Worm (Caenorhabditis elegans) whole organism, early embryonic: ENCODE measurements around the gene spe-41.

ENCODE experiments used
- B0310.2 ChIP-seq: sonication (generic microtip); optimal IDR thresholded peaks from 2 replicates; lab custom pipeline; 2016; ENCODE audit warnings: mild to moderate bottlenecking, missing genetic modification characterization, missing compliant biosample characterization
- F13C5.2 ChIP-seq: sonication (generic microtip); optimal IDR thresholded peaks from 2 replicates; lab custom pipeline; 2017; ENCODE audit warnings: mild to moderate bottlenecking, missing genetic modification characterization, inconsistent platforms, missing compliant biosample characterization
- aly-1 ChIP-seq: sonication (generic microtip); optimal IDR thresholded peaks from 2 replicates; lab custom pipeline; 2016; ENCODE audit warnings: missing genetic modification characterization, missing compliant biosample characterization
- ama-1 ChIP-seq: fragments of 150-350 bp; optimal IDR thresholded peaks from 2 replicates; lab custom pipeline; 2014
- ceh-13 ChIP-seq: fragments of 200-800 bp; sonication (Bioruptor generic); optimal IDR thresholded peaks from 2 replicates; lab custom pipeline; 2018; ENCODE audit warnings: mild to moderate bottlenecking, missing genetic modification characterization, missing compliant biosample characterization
- ceh-36 ChIP-seq: sonication (generic microtip); optimal IDR thresholded peaks from 2 replicates; lab custom pipeline; 2016; ENCODE audit warnings: missing genetic modification characterization, inconsistent platforms, missing compliant biosample characterization
- ets-7 ChIP-seq: sonication (generic microtip); optimal IDR thresholded peaks from 2 replicates; lab custom pipeline; 2016; ENCODE audit warnings: missing genotype, missing genetic modification characterization, missing compliant biosample characterization
- flt-1 ChIP-seq: fragments of 200-800 bp; sonication (Bioruptor generic); IDR thresholded peaks from 2 replicates; pipeline ENCODE4 v1.3.6; 2022; ENCODE audit warnings: missing genetic modification characterization, missing compliant biosample characterization
- hmbx-1 ChIP-seq: sonication (generic microtip); optimal IDR thresholded peaks from 2 replicates; lab custom pipeline; 2016; ENCODE audit warnings: mild to moderate bottlenecking, missing genetic modification characterization, missing compliant biosample characterization
- hmg-4 ChIP-seq: fragments of 200-800 bp; sonication (Bioruptor generic); optimal IDR thresholded peaks from 2 replicates; lab custom pipeline; 2018; ENCODE audit warnings: mild to moderate bottlenecking, missing genetic modification characterization, missing compliant biosample characterization
- hnd-1 ChIP-seq: sonication (generic microtip); optimal IDR thresholded peaks from 2 replicates; lab custom pipeline; 2016; ENCODE audit warnings: missing genetic modification characterization, missing compliant biosample characterization
- pes-1 ChIP-seq: fragments of 200-800 bp; sonication (Bioruptor generic); IDR thresholded peaks from 2 replicates; pipeline ENCODE4 v1.3.6; 2022; ENCODE audit warnings: missing genetic modification reagents, missing genetic modification characterization, missing compliant biosample characterization
- scrt-1 ChIP-seq: fragments of 200-800 bp; sonication (Bioruptor generic); IDR thresholded peaks from 2 replicates; pipeline ENCODE4 v1.3.6; 2022; ENCODE audit warnings: missing genetic modification characterization, missing compliant biosample characterization
- sea-1 ChIP-seq: fragments of 200-800 bp; sonication (Bioruptor generic); conservative IDR thresholded peaks from 2 replicates; pipeline ENCODE4 v1.3.6; 2022; ENCODE audit warnings: missing genetic modification characterization, missing compliant biosample characterization
- tbx-11 ChIP-seq: fragments of 200-800 bp; sonication (Bioruptor generic); IDR thresholded peaks from 2 replicates; pipeline ENCODE4 v1.3.6; 2022; ENCODE audit warnings: missing genetic modification characterization, missing compliant biosample characterization
- tbx-37 ChIP-seq: fragments of 200-800 bp; sonication (Bioruptor generic); conservative IDR thresholded peaks from 2 replicates; pipeline ENCODE4 v1.3.6; 2022; ENCODE audit warnings: missing genetic modification reagents, missing genetic modification characterization, missing compliant biosample characterization
- tra-4 ChIP-seq: sonication (generic microtip); optimal IDR thresholded peaks from 2 replicates; lab custom pipeline; 2017; ENCODE audit warnings: missing genetic modification characterization, missing compliant biosample characterization

The spe-41 gene

ce11 chrIII:3444139-3444538 is at the start of gene spe-41:
Gene spe-41 (minus strand): TSS chrIII:3444210.
- TF ChIP-seq ceh-13 (GFP tag; lab: Kevin White, UChicago) (no peak), hnd-1 (no peak)

ce11 chrIII:3493138-3493537 is 49.1 kb upstream of the spe-41 start, which contains the start of gene gly-14:
Gene gly-14 (minus strand): TSS chrIII:3493238.
- TF ChIP-seq scrt-1 (GFP tag; lab: Robert Waterston, UW) = no peak
- TF ChIP-seq pes-1 (GFP tag; lab: Robert Waterston, UW) = no peak
- TF ChIP-seq ama-1 (lab: Kevin White, UChicago) = no peak
- TF ChIP-seq hmbx-1 (tag; lab: Kevin White, UChicago) = no peak
- no peak for TF ChIP-seq ceh-36 (tag; lab: Kevin White, UChicago)
- no peak for TF ChIP-seq hnd-1
- TF ChIP-seq tbx-37 (GFP tag; lab: Robert Waterston, UW) = no peak
- TF ChIP-seq aly-1 (tag; lab: Kevin White, UChicago) = no peak
- no peak for TF ChIP-seq ceh-13 (GFP tag; lab: Kevin White, UChicago)
- TF ChIP-seq hmg-4 (GFP tag; lab: Kevin White, UChicago) = no peak

ce11 chrIII:3488224-3488623 is 44.2 kb upstream of the spe-41 start, which contains the start of gene C34C12.7:
Gene C34C12.7 (minus strand): TSS chrIII:3488341.
- TF ChIP-seq tra-4 (tag; lab: Kevin White, UChicago) (no peak), ceh-13 (GFP tag; lab: Kevin White, UChicago) (no peak), tbx-11 (GFP tag; lab: Robert Waterston, UW) (no peak), ets-7 (tag; lab: Kevin White, UChicago) (no peak), ama-1 (lab: Kevin White, UChicago) (no peak), hnd-1 (no peak), pes-1 (GFP tag; lab: Robert Waterston, UW) (no peak), ceh-36 (tag; lab: Kevin White, UChicago) (no peak), hmbx-1 (tag; lab: Kevin White, UChicago) (no peak), hmg-4 (GFP tag; lab: Kevin White, UChicago) (no peak)

- TF ChIP-seq ceh-13 (GFP tag; lab: Kevin White, UChicago) (no peak), hnd-1 (no peak), tra-4 (tag; lab: Kevin White, UChicago) (no peak), aly-1 (tag; lab: Kevin White, UChicago) (no peak), tbx-11 (GFP tag; lab: Robert Waterston, UW) (no peak), F13C5.2 (tag; lab: Kevin White, UChicago) (no peak), hmg-4 (GFP tag; lab: Kevin White, UChicago) (no peak), hmbx-1 (tag; lab: Kevin White, UChicago) (no peak), flt-1 (GFP tag; lab: Robert Waterston, UW) (no peak), ama-1 (lab: Kevin White, UChicago) (no peak), ets-7 (tag; lab: Kevin White, UChicago) (no peak), B0310.2 (no peak), sea-1 (no peak)
Observed at ce11 chrIII:3487133-3487532, 43.1 kb upstream of the spe-41 start.

ce11 chrIII:3486055-3486454 is 42.0 kb upstream of the spe-41 start:
- TF ChIP-seq sea-1 = no peak
- no peak for TF ChIP-seq F13C5.2 (tag; lab: Kevin White, UChicago)
- TF ChIP-seq hmg-4 (GFP tag; lab: Kevin White, UChicago) = no peak
- no peak for TF ChIP-seq aly-1 (tag; lab: Kevin White, UChicago)
- no peak for TF ChIP-seq B0310.2
- no peak for TF ChIP-seq tbx-37 (GFP tag; lab: Robert Waterston, UW)
- no peak for TF ChIP-seq scrt-1 (GFP tag; lab: Robert Waterston, UW)
- TF ChIP-seq hnd-1 = no peak
- no peak for TF ChIP-seq tbx-11 (GFP tag; lab: Robert Waterston, UW)
- TF ChIP-seq ets-7 (tag; lab: Kevin White, UChicago) = no peak
- no peak for TF ChIP-seq ceh-13 (GFP tag; lab: Kevin White, UChicago)

DNA sequence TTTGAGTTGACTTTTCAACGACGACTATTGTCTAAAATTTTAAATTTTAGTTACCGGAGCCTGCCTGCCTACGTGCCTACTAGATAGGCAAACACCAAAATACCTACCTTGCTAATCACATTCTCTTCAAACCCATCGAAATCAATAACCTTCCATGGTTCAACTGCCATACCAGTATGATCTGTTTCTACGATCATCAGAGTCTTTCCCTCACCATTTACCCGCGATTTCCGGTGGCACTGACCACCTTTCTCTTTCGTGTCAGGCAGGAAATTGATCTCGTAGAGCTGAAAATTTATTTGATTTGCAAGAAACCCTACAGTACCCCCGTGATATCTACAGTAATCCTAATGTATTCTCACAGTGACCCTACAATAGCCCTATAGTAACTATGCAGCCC is 41.0 kb upstream of the spe-41 start:
- TF ChIP-seq flt-1 (GFP tag; lab: Robert Waterston, UW) = no peak
- TF ChIP-seq ama-1 (lab: Kevin White, UChicago) = no peak
- no peak for TF ChIP-seq F13C5.2 (tag; lab: Kevin White, UChicago)
- no peak for TF ChIP-seq scrt-1 (GFP tag; lab: Robert Waterston, UW)
- no peak for TF ChIP-seq sea-1
- no peak for TF ChIP-seq tra-4 (tag; lab: Kevin White, UChicago)
- TF ChIP-seq aly-1 (tag; lab: Kevin White, UChicago) = no peak
- no peak for TF ChIP-seq hmg-4 (GFP tag; lab: Kevin White, UChicago)
- no peak for TF ChIP-seq tbx-11 (GFP tag; lab: Robert Waterston, UW)
- TF ChIP-seq hnd-1 = no peak

ce11 chrIII:3482291-3482690 is 38.3 kb upstream of the spe-41 start, which contains the start of gene C34C12.6:
Gene C34C12.6 (plus strand): TSS chrIII:3482591.
- TF ChIP-seq F13C5.2 (tag; lab: Kevin White, UChicago) (no peak), B0310.2 (no peak), hmbx-1 (tag; lab: Kevin White, UChicago) (no peak), sea-1 (no peak), scrt-1 (GFP tag; lab: Robert Waterston, UW) (no peak), aly-1 (tag; lab: Kevin White, UChicago) (no peak), tra-4 (tag; lab: Kevin White, UChicago) (no peak)

ce11 chrIII:3480950-3481349 is 36.9 kb upstream of the spe-41 start:
- TF ChIP-seq hnd-1 (no peak), tra-4 (tag; lab: Kevin White, UChicago) (no peak), aly-1 (tag; lab: Kevin White, UChicago) (no peak), B0310.2 (no peak), ets-7 (tag; lab: Kevin White, UChicago) (no peak), ceh-13 (GFP tag; lab: Kevin White, UChicago) (no peak), tbx-11 (GFP tag; lab: Robert Waterston, UW) (no peak), sea-1 (no peak), hmbx-1 (tag; lab: Kevin White, UChicago) (no peak), hmg-4 (GFP tag; lab: Kevin White, UChicago) (no peak), scrt-1 (GFP tag; lab: Robert Waterston, UW) (no peak)
